Fruit fly (Drosophila melanogaster): ENCODE results near the gene CG32266.
A peak's percentile ranks its signal among the peaks of the same experiment; 100 is the strongest.

The CG32266 gene

DNA sequence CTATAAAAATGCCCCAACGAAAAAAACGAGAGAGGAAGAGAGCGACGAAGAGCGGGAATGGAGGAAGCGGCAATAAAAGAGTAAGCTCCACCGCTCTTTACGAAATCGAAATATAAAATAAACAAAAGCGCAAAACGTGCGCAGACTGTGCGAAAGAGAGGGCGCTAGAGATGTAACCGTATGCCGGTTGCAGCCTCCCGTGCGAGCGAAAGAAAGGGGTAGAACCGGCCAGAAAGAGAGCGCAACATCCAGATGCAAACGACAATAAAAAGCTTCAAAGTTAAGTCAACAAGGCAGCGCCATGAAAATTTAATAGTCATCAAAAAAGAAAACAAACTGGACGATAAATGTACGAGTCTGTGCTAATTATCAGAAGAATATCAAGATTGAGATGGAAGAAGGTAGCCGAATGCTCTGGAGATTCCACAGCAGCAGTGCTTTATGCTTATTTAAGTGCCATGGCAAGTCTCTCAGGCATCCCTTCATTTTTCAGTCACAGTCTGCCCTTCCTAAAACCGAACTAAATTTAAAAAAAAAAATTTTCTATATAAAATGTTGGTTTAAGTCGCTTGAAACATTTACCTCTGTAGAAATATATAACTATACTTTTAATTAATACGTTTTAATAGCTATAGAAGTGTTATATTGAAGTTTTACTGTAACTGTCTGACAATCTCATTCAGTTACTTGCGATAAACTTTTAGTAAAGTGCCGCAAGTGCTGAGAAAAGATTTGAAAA lies 24.7 kb upstream of the CG32266 start (continued):
- TF ChIP-seq salm (tag; optimal IDR thresholded peaks at IDR 0.05): peak; percentile 64
- TF ChIP-seq sna (GFP tag; IDR thresholded peaks at IDR 0.05; ENCODE audit: partially characterized antibody): no peak
- TF ChIP-seq CoRest (tag; optimal IDR thresholded peaks at IDR 0.05): peak; percentile 86
- no peak for TF ChIP-seq CG7745 (tag; optimal IDR thresholded peaks at IDR 0.05)
- no peak for TF ChIP-seq CG9876 (GFP tag; optimal IDR thresholded peaks at IDR 0.05)
- TF ChIP-seq jigr1 (GFP tag; IDR thresholded peaks at IDR 0.05): 0 out of 3 replicates have a peak, but pooled peaks have one; percentile 31
- TF ChIP-seq HLH4C (GFP tag; IDR thresholded peaks at IDR 0.05; ENCODE audit: partially characterized antibody): no peak
- peak; percentile 73; the same call in 1 of the 2 replicates for TF ChIP-seq Ada2b (GFP tag; IDR thresholded peaks at IDR 0.05)
- TF ChIP-seq CG12155 (GFP tag; optimal IDR thresholded peaks at IDR 0.05): peak; percentile 62
- peak; percentile 64 for TF ChIP-seq CG18599 (GFP tag; optimal IDR thresholded peaks at IDR 0.05)
- TF ChIP-seq fd64A (GFP tag; optimal IDR thresholded peaks at IDR 0.05): peak; percentile 38
- no peak for TF ChIP-seq nerfin-2 (GFP tag; IDR thresholded peaks at IDR 0.05; ENCODE audit: partially characterized antibody)
- no peak for TF ChIP-seq sens-2 (GFP tag; IDR thresholded peaks at IDR 0.05)
- no peak for TF ChIP-seq ab (GFP tag; optimal IDR thresholded peaks at IDR 0.05)
- peak; percentile 63 for TF ChIP-seq Nf-YB (GFP tag; optimal IDR thresholded peaks at IDR 0.05)
- no peak for TF ChIP-seq Dfd (GFP tag; optimal IDR thresholded peaks at IDR 0.05)
- TF ChIP-seq ranshi (GFP tag; IDR thresholded peaks at IDR 0.05): peak; percentile 72
- TF ChIP-seq CG17802 (tag; optimal IDR thresholded peaks at IDR 0.05): no peak
- TF ChIP-seq CG3847 (GFP tag; IDR thresholded peaks at IDR 0.05): peak; percentile 60; the same call in 1 of the 2 replicates
- peak; percentile 62; the same call in 2 of the 3 replicates for TF ChIP-seq CG11560 (tag; IDR thresholded peaks at IDR 0.05)
- peak; percentile 84 for TF ChIP-seq CG17359 (tag; optimal IDR thresholded peaks at IDR 0.05)
- TF ChIP-seq dpn (GFP tag; optimal IDR thresholded peaks at IDR 0.05): peak; percentile 3 to 74
- TF ChIP-seq CG4854 (GFP tag; optimal IDR thresholded peaks at IDR 0.05): peak; percentile 4
- peak; percentile 27 for TF ChIP-seq dmrt11E (tag; optimal IDR thresholded peaks at IDR 0.05)
- TF ChIP-seq CG18262 (tag; optimal IDR thresholded peaks at IDR 0.05): peak; percentile 79
- TF ChIP-seq CG17186 (GFP tag; optimal IDR thresholded peaks at IDR 0.05): no peak
- no peak for TF ChIP-seq Hey (tag; optimal IDR thresholded peaks at IDR 0.05)
- TF ChIP-seq cwo (GFP tag; optimal IDR thresholded peaks at IDR 0.05): peak; percentile 95
- TF ChIP-seq unpg (GFP tag; optimal IDR thresholded peaks at IDR 0.05): peak; percentile 82
- peak; percentile 87 for TF ChIP-seq CG2678 (tag; optimal IDR thresholded peaks at IDR 0.05)
- no peak for TF ChIP-seq hb (GFP tag; IDR thresholded peaks at IDR 0.05; ENCODE audit: partially characterized antibody)
- TF ChIP-seq gsb (GFP tag; IDR thresholded peaks at IDR 0.05): peak; percentile 56
- TF ChIP-seq Hr39 (optimal IDR thresholded peaks at IDR 0.05): no peak
- no peak for TF ChIP-seq CG12236 (GFP tag; optimal IDR thresholded peaks at IDR 0.05)
- TF ChIP-seq ro (GFP tag; IDR thresholded peaks at IDR 0.05): no peak
- peak; percentile 9 for TF ChIP-seq CG2116 (GFP tag; optimal IDR thresholded peaks at IDR 0.05)
- peak; percentile 78 for TF ChIP-seq Dek (tag; optimal IDR thresholded peaks at IDR 0.05)
- no peak for TF ChIP-seq CG8359 (GFP tag; optimal IDR thresholded peaks at IDR 0.05; ENCODE audit: borderline replicate concordance)
- no peak for TF ChIP-seq Myb (GFP tag; optimal IDR thresholded peaks at IDR 0.05)
- TF ChIP-seq bbx (GFP tag; IDR thresholded peaks at IDR 0.05; ENCODE audit: partially characterized antibody): 0 out of 2 replicates have a peak, but pooled peaks have one; percentile 29
- TF ChIP-seq CG6765 (GFP tag; optimal IDR thresholded peaks at IDR 0.05): peak; percentile 60
- TF ChIP-seq pb (GFP tag; optimal IDR thresholded peaks at IDR 0.05): no peak
- TF ChIP-seq CG30403 (GFP tag; optimal IDR thresholded peaks at IDR 0.05): peak; percentile 78
- TF ChIP-seq fd3F (GFP tag; optimal IDR thresholded peaks at IDR 0.05): peak; percentile 82
- TF ChIP-seq fru (optimal IDR thresholded peaks at IDR 0.05): no peak
- TF ChIP-seq HLHmδ (GFP tag; optimal IDR thresholded peaks at IDR 0.05): no peak
- peak; percentile 71; the same call in 2 of the 3 replicates for TF ChIP-seq CG2889 (GFP tag; IDR thresholded peaks at IDR 0.05)
- no peak for TF ChIP-seq klu (GFP tag; IDR thresholded peaks at IDR 0.05)
- 0 out of 2 replicates have a peak, but pooled peaks have one; percentile 5 for TF ChIP-seq NFAT (GFP tag; IDR thresholded peaks at IDR 0.05)

Data from whole organism, embryonic.